Worm (Caenorhabditis elegans) whole organism, L2 larva: Measurements from ENCODE around the gene C17H12.6.
A peak's percentile ranks its signal among the peaks of the same experiment; 100 is the strongest.

Source experiments
- C34F6.9 ChIP-seq: fragments of 150-350 bp; optimal IDR thresholded peaks from 2 replicates; lab custom pipeline; 2014; ENCODE audit warnings: missing biosample characterization, missing genetic modification characterization
- F13H6.1 ChIP-seq: sonication (generic microtip); optimal IDR thresholded peaks from 2 replicates; lab custom pipeline; 2016; ENCODE audit warnings: missing genetic modification characterization, missing compliant biosample characterization
- R02D3.7 ChIP-seq: fragments of 150-350 bp; optimal IDR thresholded peaks from 2 replicates; lab custom pipeline; 2014; ENCODE audit warnings: missing biosample characterization, missing genetic modification characterization
- ZK546.5 ChIP-seq: sonication (generic microtip); optimal IDR thresholded peaks from 2 replicates; lab custom pipeline; 2017; ENCODE audit warnings: missing biosample characterization, missing genetic modification characterization
- alr-1 ChIP-seq: fragments of 150-350 bp; optimal IDR thresholded peaks from 2 replicates; lab custom pipeline; 2014; ENCODE audit warnings: missing biosample characterization, missing genetic modification characterization
- aly-2 ChIP-seq: fragments of 150-350 bp; optimal IDR thresholded peaks from 2 replicates; lab custom pipeline; 2014; ENCODE audit warnings: missing biosample characterization, missing genetic modification characterization
- blmp-1 ChIP-seq: sonication (generic microtip); optimal IDR thresholded peaks from 2 replicates; lab custom pipeline; 2017; ENCODE audit warnings: missing genetic modification characterization, mild to moderate bottlenecking, missing compliant biosample characterization, antibody characterized with exemption, moderate library complexity; ENCODE audit not compliant: insufficient read depth
- ceh-82 ChIP-seq: fragments of 150-350 bp; optimal IDR thresholded peaks from 2 replicates; lab custom pipeline; 2014; ENCODE audit warnings: missing biosample characterization, missing genetic modification characterization
- crh-2 ChIP-seq: sonication (generic microtip); optimal IDR thresholded peaks from 2 replicates; lab custom pipeline; 2017; ENCODE audit warnings: missing biosample characterization, missing genetic modification characterization
- dmd-4 ChIP-seq: sonication (generic microtip); optimal IDR thresholded peaks from 2 replicates; lab custom pipeline; 2017; ENCODE audit warnings: missing biosample characterization, missing genetic modification characterization
- egl-27 ChIP-seq: sonication (generic microtip); optimal IDR thresholded peaks from 3 replicates; lab custom pipeline; 2017; ENCODE audit warnings: missing biosample characterization, missing genetic modification reagents, missing genetic modification characterization
- elt-1 ChIP-seq: fragments of 150-350 bp; optimal IDR thresholded peaks from 2 replicates; lab custom pipeline; 2014; ENCODE audit warnings: missing biosample characterization, missing genetic modification characterization
- elt-3 ChIP-seq: sonication (generic microtip); optimal IDR thresholded peaks from 2 replicates; lab custom pipeline; 2017; ENCODE audit warnings: missing biosample characterization, missing genetic modification characterization
- fos-1 ChIP-seq: fragments of 150-350 bp; optimal IDR thresholded peaks from 2 replicates; lab custom pipeline; 2014; ENCODE audit warnings: missing biosample characterization, missing genetic modification characterization
- gmeb-1 ChIP-seq: fragments of 150-350 bp; optimal IDR thresholded peaks from 2 replicates; lab custom pipeline; 2014; ENCODE audit warnings: missing biosample characterization, missing genetic modification characterization
- lin-11 ChIP-seq: fragments of 150-350 bp; sonication (generic microtip); optimal IDR thresholded peaks from 2 replicates; lab custom pipeline; 2014; ENCODE audit warnings: missing biosample characterization, missing genetic modification characterization, inconsistent platforms, mixed read lengths
- lin-13 ChIP-seq: fragments of 150-350 bp; optimal IDR thresholded peaks from 2 replicates; lab custom pipeline; 2014; ENCODE audit warnings: missing biosample characterization, missing genetic modification reagents, missing genetic modification characterization
- lin-39 ChIP-seq: fragments of 150-350 bp; optimal IDR thresholded peaks from 2 replicates; lab custom pipeline; 2014; ENCODE audit warnings: missing biosample characterization, missing genetic modification reagents, missing genetic modification characterization
- lsy-2 ChIP-seq, 2 experiments: fragments of 150-350 bp in 1 of 2; sonication (generic microtip) in 1 of 2; optimal IDR thresholded peaks; 2 replicates each; lab custom pipeline; 2014 to 2017; ENCODE audit warnings: missing biosample characterization in 2 of 2, missing genetic modification characterization in 2 of 2
- mab-5 ChIP-seq: fragments of 150-350 bp; optimal IDR thresholded peaks from 2 replicates; lab custom pipeline; 2014; ENCODE audit warnings: missing biosample characterization, missing genetic modification characterization
- mbf-1 ChIP-seq: sonication (generic microtip); optimal IDR thresholded peaks from 2 replicates; lab custom pipeline; 2017; ENCODE audit warnings: missing biosample characterization, missing genetic modification characterization
- mdl-1 ChIP-seq, 2 experiments: fragments of 150-350 bp in 1 of 2; sonication (generic microtip) in 1 of 2; optimal IDR thresholded peaks; 2 replicates each; lab custom pipeline; 2017; ENCODE audit warnings: missing biosample characterization in 2 of 2, missing genetic modification characterization in 2 of 2
- nhr-10 ChIP-seq: sonication (generic microtip); optimal IDR thresholded peaks from 2 replicates; lab custom pipeline; 2017; ENCODE audit warnings: missing biosample characterization, missing genetic modification characterization
- nhr-11 ChIP-seq: fragments of 150-350 bp; optimal IDR thresholded peaks from 2 replicates; lab custom pipeline; 2014; ENCODE audit warnings: missing biosample characterization, missing genetic modification characterization
- nhr-129 ChIP-seq: fragments of 150-350 bp; optimal IDR thresholded peaks from 2 replicates; lab custom pipeline; 2014; ENCODE audit warnings: missing biosample characterization, missing genetic modification characterization
- nhr-21 ChIP-seq: fragments of 150-350 bp; optimal IDR thresholded peaks from 2 replicates; lab custom pipeline; 2014; ENCODE audit warnings: missing biosample characterization, missing genetic modification characterization
- nhr-237 ChIP-seq: fragments of 150-350 bp; optimal IDR thresholded peaks from 2 replicates; lab custom pipeline; 2014; ENCODE audit warnings: missing biosample characterization, missing genetic modification characterization
- nhr-25 ChIP-seq: fragments of 150-350 bp; sonication (generic microtip); optimal IDR thresholded peaks from 3 replicates; lab custom pipeline; 2014; ENCODE audit warnings: missing biosample characterization, missing genetic modification characterization
- nhr-6 ChIP-seq: fragments of 150-350 bp; optimal IDR thresholded peaks from 2 replicates; lab custom pipeline; 2014; ENCODE audit warnings: missing biosample characterization, missing genetic modification characterization
- nhr-77 ChIP-seq: fragments of 150-350 bp; optimal IDR thresholded peaks from 2 replicates; lab custom pipeline; 2014; ENCODE audit warnings: missing biosample characterization, missing genetic modification characterization
- peb-1 ChIP-seq: fragments of 150-350 bp; optimal IDR thresholded peaks from 2 replicates; lab custom pipeline; 2014; ENCODE audit warnings: missing biosample characterization, missing genetic modification characterization
- skn-1 ChIP-seq: sonication (generic microtip); optimal IDR thresholded peaks from 2 replicates; lab custom pipeline; 2017; ENCODE audit warnings: missing biosample characterization, missing genetic modification characterization
- sma-3 ChIP-seq: sonication (generic microtip); optimal IDR thresholded peaks from 2 replicates; lab custom pipeline; 2016; ENCODE audit warnings: missing genetic modification reagents, missing genetic modification characterization, missing compliant biosample characterization
- sma-9 ChIP-seq, 2 experiments: fragments of 150-350 bp in 1 of 2; sonication (generic microtip) in 1 of 2; optimal IDR thresholded peaks; 2 replicates each; lab custom pipeline; 2014 to 2016; ENCODE audit warnings: missing genetic modification characterization in 2 of 2, mild to moderate bottlenecking in 1 of 2, missing biosample characterization in 1 of 2, missing compliant biosample characterization in 1 of 2, missing genetic modification reagents in 1 of 2, moderate library complexity in 1 of 2
- snpc-4 ChIP-seq: fragments of 150-350 bp; optimal IDR thresholded peaks from 2 replicates; lab custom pipeline; 2014; ENCODE audit warnings: missing biosample characterization, missing genetic modification characterization
- unc-55 ChIP-seq: fragments of 150-350 bp; sonication (generic microtip); optimal IDR thresholded peaks from 3 replicates; lab custom pipeline; 2014; ENCODE audit warnings: missing biosample characterization, missing genetic modification reagents, missing genetic modification characterization
- unc-62 ChIP-seq: fragments of 150-350 bp; optimal IDR thresholded peaks from 2 replicates; lab custom pipeline; 2014; ENCODE audit warnings: missing biosample characterization, missing genetic modification reagents, missing genetic modification characterization
- zag-1 ChIP-seq: fragments of 150-350 bp; optimal IDR thresholded peaks from 2 replicates; lab custom pipeline; 2014; ENCODE audit warnings: missing biosample characterization, missing genetic modification characterization
- ztf-1 ChIP-seq: fragments of 200-800 bp; sonication (Bioruptor generic); conservative IDR thresholded peaks from 2 replicates; pipeline ENCODE4 v1.3.6; 2022; ENCODE audit warnings: missing genetic modification characterization, missing compliant biosample characterization
- ztf-11 ChIP-seq: sonication (generic microtip); optimal IDR thresholded peaks from 2 replicates; lab custom pipeline; 2017; ENCODE audit warnings: missing biosample characterization, missing genetic modification characterization
- ztf-4 ChIP-seq: fragments of 150-350 bp; optimal IDR thresholded peaks from 2 replicates; lab custom pipeline; 2014; ENCODE audit warnings: missing biosample characterization, missing genetic modification characterization

The C17H12.6 gene

ce11 chrIV:6809756-6810155 is 12.6 kb downstream of the C17H12.6 start (continued):
- TF ChIP-seq unc-62 (GFP tag; lab: Kevin White, UChicago) (no peak), ztf-11 (tag; lab: Kevin White, UChicago) (no peak), unc-55 (GFP tag; lab: Kevin White, UChicago) (peak; percentile 91), dmd-4 (tag; lab: Kevin White, UChicago) (no peak), nhr-11 (no peak), nhr-25 (tag; lab: Kevin White, UChicago) (no peak), R02D3.7 (tag; lab: Kevin White, UChicago) (no peak), mdl-1 (tag; optimal IDR thresholded peaks at IDR 0.05; lab: Kevin White, UChicago) (no peak), elt-1 (tag; lab: Kevin White, UChicago) (no peak), elt-3 (tag; lab: Kevin White, UChicago) (no peak), ztf-4 (tag; lab: Kevin White, UChicago) (no peak), ceh-82 (tag; lab: Kevin White, UChicago) (peak; percentile 54), ZK546.5 (tag; lab: Kevin White, UChicago) (no peak)
- TF ChIP-seq, all 48 proteins: peak for 16

DNA sequence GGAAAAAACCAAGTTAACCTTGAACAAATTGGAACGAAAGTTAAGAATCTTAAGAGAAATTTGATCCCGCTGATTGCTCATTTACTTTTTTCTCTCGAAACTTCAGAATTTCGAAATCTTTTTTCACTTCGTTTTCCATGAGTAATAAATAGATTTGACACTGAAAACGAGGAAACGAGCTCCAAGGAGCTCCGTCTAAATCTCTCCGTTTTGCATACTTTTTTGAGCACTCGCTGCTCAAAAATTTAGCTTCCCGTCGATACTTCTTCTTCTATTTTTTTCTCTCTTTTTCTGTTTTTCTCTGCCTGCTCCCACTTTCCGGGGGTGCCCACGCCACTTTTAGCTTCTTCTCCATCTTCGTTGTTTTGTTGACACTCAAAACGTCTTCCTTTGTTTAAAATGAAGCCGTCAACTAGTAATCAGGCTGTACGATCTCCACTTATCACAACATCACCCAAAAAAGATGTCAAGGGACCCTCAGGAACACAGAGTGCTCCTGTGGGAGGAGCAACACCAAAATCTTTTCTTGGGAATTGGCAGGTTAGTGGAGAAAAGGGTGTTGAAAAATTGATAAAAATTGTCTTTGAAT is 15.7 kb downstream of the C17H12.6 start, which contains the start of gene C17H12.10:
Gene C17H12.10 (plus strand): TSS at position 325 of the 589 bp plus-strand sequence.
- no peak for TF ChIP-seq F13H6.1 (tag; lab: Kevin White, UChicago)
- TF ChIP-seq skn-1 (tag; lab: Kevin White, UChicago), result no peak
- TF ChIP-seq nhr-237 (tag; lab: Kevin White, UChicago), result no peak
- no peak for TF ChIP-seq unc-62 (GFP tag; lab: Kevin White, UChicago)
- TF ChIP-seq ceh-82 (tag; lab: Kevin White, UChicago), result no peak
- TF ChIP-seq ztf-11 (tag; lab: Kevin White, UChicago), result no peak
- TF ChIP-seq lin-13 (GFP tag; lab: Kevin White, UChicago), result no peak
- peak; percentile 80 for TF ChIP-seq zag-1
- no peak for TF ChIP-seq nhr-6 (tag; lab: Kevin White, UChicago)
- TF ChIP-seq nhr-129 (tag; lab: Kevin White, UChicago), result peak; percentile 17
- peak; percentile 77 for TF ChIP-seq unc-55 (GFP tag; lab: Kevin White, UChicago)
- TF ChIP-seq nhr-11, result no peak
- no peak for TF ChIP-seq nhr-10
- no peak for TF ChIP-seq snpc-4 (tag; lab: Kevin White, UChicago)
- peak; percentile 27 for TF ChIP-seq crh-2 (tag; lab: Kevin White, UChicago)
- TF ChIP-seq mab-5 (tag; lab: Kevin White, UChicago), result no peak
- peak in 1 of 2 experiments; percentile 49 for TF ChIP-seq lsy-2 (tag; optimal IDR thresholded peaks at IDR 0.05; lab: Kevin White, UChicago)
- TF ChIP-seq alr-1 (tag; lab: Kevin White, UChicago), result no peak
- TF ChIP-seq ztf-4 (tag; lab: Kevin White, UChicago), result no peak
- TF ChIP-seq R02D3.7 (tag; lab: Kevin White, UChicago), result no peak
- no peak for TF ChIP-seq mbf-1 (tag; lab: Kevin White, UChicago)
- no peak for TF ChIP-seq lin-39 (tag; lab: Kevin White, UChicago)
- TF ChIP-seq nhr-25 (tag; lab: Kevin White, UChicago), result no peak
- peak; percentile 77 for TF ChIP-seq C34F6.9 (tag; lab: Kevin White, UChicago)
- no peak for TF ChIP-seq gmeb-1 (tag; lab: Kevin White, UChicago)
- no peak for TF ChIP-seq ZK546.5 (tag; lab: Kevin White, UChicago)
- TF ChIP-seq lin-11 (tag; lab: Kevin White, UChicago), result no peak
- no peak for TF ChIP-seq nhr-77 (tag; lab: Kevin White, UChicago)
- no peak for TF ChIP-seq egl-27 (tag; lab: Kevin White, UChicago)
- no peak for TF ChIP-seq sma-3 (GFP tag; lab: Kevin White, UChicago)
- TF ChIP-seq mdl-1 (tag; optimal IDR thresholded peaks at IDR 0.05; lab: Kevin White, UChicago), result no peak
- peak; percentile 39 for TF ChIP-seq sma-9 (GFP tag; optimal IDR thresholded peaks at IDR 0.05; lab: Kevin White, UChicago)
- no peak for TF ChIP-seq sma-9 (tag; optimal IDR thresholded peaks at IDR 0.05; lab: Kevin White, UChicago)

ce11 chrIV:6804815-6805214 is 17.5 kb downstream of the C17H12.6 start, which contains the start of gene C17H12.37:
C17H12.37 (plus strand) TSS chrIV:6805115.
- no peak for TF ChIP-seq nhr-129 (tag; lab: Kevin White, UChicago)
- TF ChIP-seq mab-5 (tag; lab: Kevin White, UChicago), result no peak
- no peak for TF ChIP-seq lin-11 (tag; lab: Kevin White, UChicago)
- no peak for TF ChIP-seq blmp-1 (tag; lab: Kevin White, UChicago)
- no peak for TF ChIP-seq nhr-21 (tag; lab: Kevin White, UChicago)
- TF ChIP-seq ztf-4 (tag; lab: Kevin White, UChicago), result no peak
- no peak for TF ChIP-seq aly-2 (tag; lab: Kevin White, UChicago)
- TF ChIP-seq nhr-25 (tag; lab: Kevin White, UChicago), result no peak
- TF ChIP-seq sma-3 (GFP tag; lab: Kevin White, UChicago), result no peak
- TF ChIP-seq ztf-1, result no peak
- TF ChIP-seq mdl-1 (tag; optimal IDR thresholded peaks at IDR 0.05; lab: Kevin White, UChicago), result no peak
- no peak for TF ChIP-seq lsy-2 (tag; optimal IDR thresholded peaks at IDR 0.05; lab: Kevin White, UChicago)
- no peak for TF ChIP-seq R02D3.7 (tag; lab: Kevin White, UChicago)
- no peak for TF ChIP-seq peb-1
- TF ChIP-seq unc-55 (GFP tag; lab: Kevin White, UChicago), result no peak
- no peak for TF ChIP-seq fos-1 (tag; lab: Kevin White, UChicago)
- no peak for TF ChIP-seq zag-1
- TF ChIP-seq, all 48 proteins: peak for 0
